Fruit fly (Drosophila melanogaster) whole organism, embryonic: ENCODE results near the gene CG12768.
A peak's percentile ranks its signal among the peaks of the same experiment; 100 is the strongest.

Source experiments
- Ada2b ChIP-seq: fragments of 200-800 bp; sonication (Bioruptor generic); IDR thresholded peaks from 2 replicates; pipeline ENCODE4 v1.3.6; 2022; ENCODE audit warnings: missing biosample characterization, missing genetic modification characterization
- CG10543 ChIP-seq: fragments of 200-800 bp; sonication (Bioruptor generic); optimal IDR thresholded peaks from 3 replicates; lab custom pipeline; 2017; ENCODE audit warnings: missing biosample characterization, mild to moderate bottlenecking, missing genetic modification characterization, moderate library complexity
- CG10979 ChIP-seq: fragments of 200-800 bp; sonication (Bioruptor generic); optimal IDR thresholded peaks from 2 replicates; lab custom pipeline; 2018; ENCODE audit warnings: missing biosample characterization, mild to moderate bottlenecking, missing genetic modification characterization, moderate library complexity
- CG11085 ChIP-seq: fragments of 200-800 bp; sonication (Bioruptor generic); IDR thresholded peaks from 2 replicates; pipeline ENCODE4 v1.3.6; 2022; ENCODE audit warnings: missing biosample characterization, missing genetic modification characterization
- CG1233 ChIP-seq: fragments of 200-800 bp; sonication (Bioruptor generic); optimal IDR thresholded peaks from 4 replicates; lab custom pipeline; 2018; ENCODE audit warnings: missing biosample characterization, mild to moderate bottlenecking, missing genetic modification characterization
- CG12942 ChIP-seq: fragments of 200-800 bp; sonication (Bioruptor generic); optimal IDR thresholded peaks from 3 replicates; lab custom pipeline; 2016; ENCODE audit warnings: missing biosample characterization, missing genetic modification characterization
- CG14014 ChIP-seq: fragments of 200-800 bp; sonication (Bioruptor generic); IDR thresholded peaks from 2 replicates; pipeline ENCODE4 v1.3.6; 2022; ENCODE audit warnings: missing biosample characterization, missing genetic modification characterization
- CG14965 ChIP-seq: fragments of 200-800 bp; sonication (Bioruptor generic); optimal IDR thresholded peaks from 2 replicates; lab custom pipeline; 2016; ENCODE audit warnings: missing biosample characterization, missing genetic modification characterization, borderline replicate concordance
- CG1602 ChIP-seq: fragments of 200-800 bp; sonication (Bioruptor generic); optimal IDR thresholded peaks from 3 replicates; lab custom pipeline; 2016; ENCODE audit warnings: missing biosample characterization, missing genetic modification characterization
- CG17912 ChIP-seq: fragments of 200-800 bp; sonication (Bioruptor generic); optimal IDR thresholded peaks from 2 replicates; lab custom pipeline; 2018; ENCODE audit warnings: missing biosample characterization, mild to moderate bottlenecking, missing genetic modification characterization
- CG18619 ChIP-seq: fragments of 200-800 bp; sonication (Bioruptor generic); optimal IDR thresholded peaks from 3 replicates; lab custom pipeline; 2017; ENCODE audit warnings: missing biosample characterization, mild to moderate bottlenecking, missing genetic modification characterization
- CG34376 ChIP-seq: fragments of 200-800 bp; sonication (Bioruptor generic); optimal IDR thresholded peaks from 2 replicates; lab custom pipeline; 2018; ENCODE audit warnings: missing biosample characterization, mild to moderate bottlenecking, missing genetic modification characterization
- CG6254 ChIP-seq: fragments of 200-800 bp; sonication (Bioruptor generic); optimal IDR thresholded peaks from 3 replicates; lab custom pipeline; 2017; ENCODE audit warnings: mild to moderate bottlenecking, missing biosample characterization, missing genetic modification reagents, missing genetic modification characterization
- CG6683 ChIP-seq: fragments of 200-800 bp; sonication (Bioruptor generic); optimal IDR thresholded peaks from 2 replicates; lab custom pipeline; 2017; ENCODE audit warnings: missing biosample characterization, mild to moderate bottlenecking, missing genetic modification characterization, missing genetic modification reagents
- CG6791 ChIP-seq: fragments of 200-800 bp; sonication (Bioruptor generic); IDR thresholded peaks from 3 replicates; pipeline ENCODE4 v1.3.6; 2022; ENCODE audit warnings: missing biosample characterization, missing genetic modification characterization; ENCODE audit not compliant: partially characterized antibody
- CG6813 ChIP-seq: fragments of 200-800 bp; sonication (Bioruptor generic); optimal IDR thresholded peaks from 2 replicates; lab custom pipeline; 2017; ENCODE audit warnings: missing biosample characterization, missing genetic modification characterization, mild to moderate bottlenecking, moderate library complexity, missing genetic modification reagents
- CG8388 ChIP-seq: fragments of 200-800 bp; sonication (Bioruptor generic); optimal IDR thresholded peaks from 2 replicates; lab custom pipeline; 2019; ENCODE audit warnings: missing biosample characterization, mild to moderate bottlenecking, missing genetic modification characterization, moderate library complexity
- CG9817 ChIP-seq: fragments of 200-800 bp; sonication (Bioruptor generic); optimal IDR thresholded peaks from 2 replicates; lab custom pipeline; 2018; ENCODE audit warnings: missing biosample characterization, mild to moderate bottlenecking, missing genetic modification characterization, moderate library complexity
- CG9876 ChIP-seq: fragments of 200-800 bp; sonication (Bioruptor generic); optimal IDR thresholded peaks from 2 replicates; lab custom pipeline; 2016; ENCODE audit warnings: missing biosample characterization, missing genetic modification characterization
- Camta ChIP-seq: fragments of 200-800 bp; sonication (Bioruptor generic); optimal IDR thresholded peaks from 2 replicates; lab custom pipeline; 2016; ENCODE audit warnings: missing biosample characterization, missing genetic modification characterization
- CkIIα-i1 ChIP-seq: fragments of 200-800 bp; sonication (Bioruptor generic); IDR thresholded peaks from 2 replicates; pipeline ENCODE4 v1.3.6; 2022; ENCODE audit warnings: missing biosample characterization, missing genetic modification characterization
- D ChIP-seq, 2 experiments: fragments of 200-800 bp in 1 of 2; fragments of >200 bp in 1 of 2; sonication (Bioruptor generic) in 1 of 2; optimal IDR thresholded peaks; 2 replicates in 1 of 2; 3 replicates in 1 of 2; lab custom pipeline; 2017; ENCODE audit warnings: mild to moderate bottlenecking in 1 of 2, missing biosample characterization in 1 of 2, missing genetic modification characterization in 1 of 2, missing genetic modification reagents in 1 of 2
- Dbx ChIP-seq: fragments of 200-800 bp; sonication (Bioruptor generic); IDR thresholded peaks from 3 replicates; pipeline ENCODE4 v1.3.6; 2022; ENCODE audit warnings: missing biosample characterization, missing genetic modification characterization
- Dip3 ChIP-seq: fragments of 200-800 bp; sonication (Bioruptor generic); optimal IDR thresholded peaks from 3 replicates; lab custom pipeline; 2016; ENCODE audit warnings: missing biosample characterization, missing genetic modification characterization
- Doc2 ChIP-seq: fragments of 200-800 bp; sonication (Bioruptor generic); IDR thresholded peaks from 2 replicates; pipeline ENCODE4 v1.3.6; 2022; ENCODE audit warnings: missing biosample characterization, missing genetic modification characterization
- Elba2 ChIP-seq: fragments of 200-800 bp; sonication (Bioruptor generic); optimal IDR thresholded peaks from 3 replicates; lab custom pipeline; 2016; ENCODE audit warnings: missing biosample characterization, missing genetic modification characterization
- H2.0 ChIP-seq: fragments of 200-800 bp; sonication (Bioruptor generic); IDR thresholded peaks from 2 replicates; pipeline ENCODE4 v1.3.6; 2022; ENCODE audit warnings: missing biosample characterization, missing genetic modification characterization
- HmgZ ChIP-seq: fragments of 200-800 bp; sonication (Bioruptor generic); optimal IDR thresholded peaks from 2 replicates; lab custom pipeline; 2018; ENCODE audit warnings: missing biosample characterization, mild to moderate bottlenecking, missing genetic modification characterization
- Hmx ChIP-seq: fragments of 200-800 bp; sonication (Bioruptor generic); optimal IDR thresholded peaks from 2 replicates; lab custom pipeline; 2016; ENCODE audit warnings: missing biosample characterization, missing genetic modification characterization
- Kr ChIP-seq: fragments of 200-800 bp; sonication (Bioruptor generic); optimal IDR thresholded peaks from 2 replicates; lab custom pipeline; 2017; ENCODE audit warnings: missing biosample characterization, mild to moderate bottlenecking, missing genetic modification characterization
- Lpt ChIP-seq: fragments of >200 bp; optimal IDR thresholded peaks from 2 replicates; lab custom pipeline; 2018; ENCODE audit warnings: missing biosample characterization, missing genetic modification characterization
- Ptx1 ChIP-seq: fragments of 200-800 bp; sonication (Bioruptor generic); IDR thresholded peaks from 2 replicates; pipeline ENCODE4 v1.3.6; 2022; ENCODE audit warnings: missing biosample characterization, missing genetic modification characterization
- Sry-β ChIP-seq: fragments of 200-800 bp; sonication (Bioruptor generic); optimal IDR thresholded peaks from 2 replicates; lab custom pipeline; 2018; ENCODE audit warnings: missing biosample characterization, mild to moderate bottlenecking, missing genetic modification characterization, moderate library complexity
- chn ChIP-seq: fragments of 200-800 bp; sonication (Bioruptor generic); optimal IDR thresholded peaks from 2 replicates; lab custom pipeline; 2016; ENCODE audit warnings: missing biosample characterization, missing genetic modification characterization
- dan ChIP-seq: fragments of 200-800 bp; sonication (Bioruptor generic); IDR thresholded peaks from 2 replicates; pipeline ENCODE4 v1.3.6; 2022; ENCODE audit warnings: missing biosample characterization, missing genetic modification characterization
- ems ChIP-seq: fragments of 200-800 bp; sonication (Bioruptor generic); optimal IDR thresholded peaks from 3 replicates; lab custom pipeline; 2016; ENCODE audit warnings: missing biosample characterization, missing genetic modification characterization
- grn ChIP-seq: fragments of 200-800 bp; sonication (Bioruptor generic); optimal IDR thresholded peaks from 3 replicates; lab custom pipeline; 2017; ENCODE audit warnings: missing biosample characterization, missing genetic modification characterization
- h ChIP-seq: fragments of >200 bp; optimal IDR thresholded peaks from 2 replicates; lab custom pipeline; 2017
- her ChIP-seq: fragments of 200-800 bp; sonication (Bioruptor generic); optimal IDR thresholded peaks from 2 replicates; lab custom pipeline; 2016; ENCODE audit warnings: missing biosample characterization, missing genetic modification characterization
- kay ChIP-seq: fragments of 200-800 bp; sonication (Bioruptor generic); optimal IDR thresholded peaks from 2 replicates; lab custom pipeline; 2016; ENCODE audit warnings: missing biosample characterization, missing genetic modification characterization
- lov ChIP-seq, 2 experiments: fragments of 200-800 bp in 1 of 2; fragments of >200 bp in 1 of 2; sonication (Bioruptor generic) in 1 of 2; IDR thresholded peaks in 1 of 2; optimal IDR thresholded peaks in 1 of 2; 2 replicates in 1 of 2; 3 replicates in 1 of 2; pipeline versions ENCODE4 v1.3.6 to Lab custom; 2017 to 2022; ENCODE audit warnings: missing biosample characterization in 1 of 2, missing genetic modification characterization in 1 of 2
- oc ChIP-seq: fragments of 200-800 bp; sonication (Bioruptor generic); optimal IDR thresholded peaks from 2 replicates; lab custom pipeline; 2018; ENCODE audit warnings: missing biosample characterization, mild to moderate bottlenecking, missing genetic modification characterization, moderate library complexity
- otp ChIP-seq: fragments of 200-800 bp; sonication (Bioruptor generic); IDR thresholded peaks from 3 replicates; pipeline ENCODE4, ENCODE4 v1.3.6; 2022; ENCODE audit warnings: missing biosample characterization, missing genetic modification characterization
- phol ChIP-seq: fragments of 200-800 bp; sonication (Bioruptor generic); optimal IDR thresholded peaks from 3 replicates; lab custom pipeline; 2018; ENCODE audit warnings: missing biosample characterization, mild to moderate bottlenecking, missing genetic modification characterization, moderate library complexity
- pros ChIP-seq: fragments of 200-800 bp; sonication (Bioruptor generic); optimal IDR thresholded peaks from 3 replicates; lab custom pipeline; 2019; ENCODE audit warnings: missing biosample characterization, mild to moderate bottlenecking, missing genetic modification characterization, moderate library complexity
- row ChIP-seq: fragments of 200-800 bp; sonication (Bioruptor generic); IDR thresholded peaks from 3 replicates; pipeline ENCODE4 v1.3.6; 2022; ENCODE audit warnings: missing biosample characterization, missing genetic modification characterization
- sisA ChIP-seq: fragments of 200-800 bp; sonication (Bioruptor generic); IDR thresholded peaks from 2 replicates; pipeline ENCODE4 v1.3.6; 2022; ENCODE audit warnings: missing biosample characterization, missing genetic modification characterization
- so ChIP-seq: fragments of 200-800 bp; sonication (Bioruptor generic); IDR thresholded peaks from 3 replicates; pipeline ENCODE4 v1.3.6; 2022; ENCODE audit warnings: missing biosample characterization, missing genetic modification characterization
- unc-4 ChIP-seq: fragments of 200-800 bp; sonication (Bioruptor generic); IDR thresholded peaks from 2 replicates; pipeline ENCODE4 v1.3.6; 2022; ENCODE audit warnings: missing biosample characterization, missing genetic modification characterization; ENCODE audit not compliant: partially characterized antibody

CG12768 gene

DNA sequence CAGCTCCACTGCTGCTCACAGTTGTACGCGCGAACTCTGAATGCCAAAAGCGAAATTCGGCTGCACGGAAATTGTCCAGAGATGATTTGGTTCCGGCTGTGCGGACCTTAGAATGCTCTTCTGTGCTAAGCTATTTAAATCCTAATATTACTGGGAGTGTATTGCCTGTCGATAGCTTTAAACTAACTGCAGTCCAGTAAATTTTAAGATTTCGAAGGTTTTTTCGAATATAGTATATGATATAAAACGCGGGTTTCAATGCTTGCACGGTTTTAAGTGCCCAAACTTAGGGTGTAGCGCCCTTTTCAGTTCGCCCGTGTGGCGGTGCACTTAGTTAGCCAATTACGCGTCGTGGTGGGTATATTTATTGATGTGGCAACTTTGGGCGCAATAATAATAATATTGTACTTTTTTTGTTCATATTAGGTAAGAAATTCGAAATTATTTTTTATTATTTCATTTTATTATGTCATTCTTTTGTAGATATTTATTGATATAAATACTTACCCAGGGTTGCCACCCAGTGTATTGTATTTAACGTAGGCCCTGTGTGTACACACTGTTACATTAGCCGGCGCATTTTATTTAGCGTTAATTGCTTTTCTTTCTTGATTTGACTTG, 31.5 kb upstream of the CG12768 start, which contains the start of the genes Chro and Ssl1 (continued):
- TF ChIP-seq Ada2b = peak; percentile 100
- TF ChIP-seq phol (tag; lab: Kevin White, UChicago) = peak; percentile 100
- peak; percentile 99 for TF ChIP-seq Elba2 (GFP tag; lab: Kevin White, UChicago)
- peak; percentile 100 for TF ChIP-seq sisA
- peak; percentile 99 for TF ChIP-seq CG11085 (GFP tag; lab: Robert Waterston, UW)
- peak; percentile 98 for TF ChIP-seq CG6254 (GFP tag; lab: Kevin White, UChicago)
- TF ChIP-seq Sry-β (GFP tag; lab: Kevin White, UChicago) = peak; percentile 80
- TF ChIP-seq HmgZ (tag; lab: Kevin White, UChicago) = peak; percentile 100
- peak; percentile 98 for TF ChIP-seq CkIIα-i1 (GFP tag; lab: Robert Waterston, UW)
- peak; percentile 100 for TF ChIP-seq CG1233 (GFP tag; lab: Kevin White, UChicago)
- TF ChIP-seq so (GFP tag; lab: Robert Waterston, UW) = peak; percentile 100
- peak; percentile 98 for TF ChIP-seq her (GFP tag; lab: Kevin White, UChicago)
- TF ChIP-seq CG12942 (GFP tag; lab: Kevin White, UChicago) = peak; percentile 100
- peak; percentile 100 for TF ChIP-seq Camta (GFP tag; lab: Kevin White, UChicago)
- TF ChIP-seq grn (GFP tag; lab: Kevin White, UChicago) = peak; percentile 97
- TF ChIP-seq CG14014 (GFP tag; lab: Robert Waterston, UW) = peak; percentile 100
- peak; percentile 100 for TF ChIP-seq CG8388 (GFP tag; lab: Kevin White, UChicago)
- peak; percentile 100 for TF ChIP-seq CG9876 (GFP tag; lab: Kevin White, UChicago)
- TF ChIP-seq pros (GFP tag; lab: Kevin White, UChicago) = peak; percentile 76
- 0 out of 2 replicates have a peak, but pooled peaks have one; percentile 22 for TF ChIP-seq unc-4 (GFP tag; lab: Robert Waterston, UW)
- TF ChIP-seq chn = peak; percentile 100
- peak; percentile 100 for TF ChIP-seq CG34376 (GFP tag; lab: Kevin White, UChicago)
- peak; percentile 100 for TF ChIP-seq kay (GFP tag; lab: Kevin White, UChicago)
- peak; percentile 99 for TF ChIP-seq Doc2 (GFP tag; lab: Robert Waterston, UW)
- TF ChIP-seq Dbx = peak; percentile 100
- TF ChIP-seq CG1602 (GFP tag; lab: Kevin White, UChicago) = peak; percentile 100
- peak; percentile 100 for TF ChIP-seq H2.0 (GFP tag; lab: Robert Waterston, UW)
- TF ChIP-seq oc (tag; lab: Kevin White, UChicago) = peak; percentile 100
- peak; percentile 95 for TF ChIP-seq Kr (GFP tag; lab: Kevin White, UChicago)
- peak; percentile 94 for TF ChIP-seq CG14965
- TF ChIP-seq h (lab: Kevin White, UChicago) = no peak
- peak; percentile 99 for TF ChIP-seq CG9817
- TF ChIP-seq Dip3 = peak; percentile 100
- TF ChIP-seq otp (GFP tag; lab: Robert Waterston, UW) = peak; percentile 100
- TF ChIP-seq dan = peak; percentile 100
- peak; percentile 99 for TF ChIP-seq CG10543 (GFP tag; lab: Kevin White, UChicago)
- peak; percentile 98 for TF ChIP-seq CG17912 (GFP tag; lab: Kevin White, UChicago)
- no peak for TF ChIP-seq Lpt (GFP tag; lab: Kevin White, UChicago)
- no peak for TF ChIP-seq D (optimal IDR thresholded peaks at IDR 0.05; lab: Kevin White, UChicago)
- TF ChIP-seq D (GFP tag; optimal IDR thresholded peaks at IDR 0.05; lab: Kevin White, UChicago) = peak; percentile 100
- TF ChIP-seq Ptx1 = peak; percentile 100
- TF ChIP-seq lov (optimal IDR thresholded peaks at IDR 0.05; lab: Kevin White, UChicago) = no peak
- TF ChIP-seq lov (GFP tag; IDR thresholded peaks at IDR 0.05; lab: Robert Waterston, UW) = peak; percentile 100
- TF ChIP-seq CG10979 (tag; lab: Kevin White, UChicago) = peak; percentile 100
- peak; percentile 99 for TF ChIP-seq Hmx
- peak; percentile 100 for TF ChIP-seq row
- peak; percentile 99 for TF ChIP-seq CG6683
- TF ChIP-seq ems (GFP tag; lab: Kevin White, UChicago) = peak; percentile 100
- TF ChIP-seq CG6791 = no peak
- TF ChIP-seq CG18619 (GFP tag; lab: Kevin White, UChicago) = peak; percentile 100
- peak; percentile 100 for TF ChIP-seq CG6813
